Fruit fly (Drosophila melanogaster) whole organism, prepupa: Measurements from ENCODE around the gene CG13252.
A peak's percentile ranks its signal among the peaks of the same experiment; 100 is the strongest.

Experiments
- Blimp-1 ChIP-seq: fragments of 200-800 bp; sonication (Bioruptor generic); optimal IDR thresholded peaks from 3 replicates; lab custom pipeline; 2017; ENCODE audit warnings: missing biosample characterization, missing genetic modification characterization, mild to moderate bottlenecking, moderate library complexity, missing genetic modification reagents
- CG10669 ChIP-seq: fragments of 200-800 bp; sonication (Bioruptor generic); optimal IDR thresholded peaks from 3 replicates; lab custom pipeline; 2018; ENCODE audit warnings: missing biosample characterization, mild to moderate bottlenecking, missing genetic modification characterization, moderate library complexity
- CG11762 ChIP-seq: fragments of 200-800 bp; sonication (Bioruptor generic); optimal IDR thresholded peaks from 3 replicates; lab custom pipeline; 2016; ENCODE audit warnings: missing biosample characterization, missing genetic modification characterization; ENCODE audit not compliant: insufficient read depth
- CG11902 ChIP-seq: fragments of 200-800 bp; sonication (Bioruptor generic); optimal IDR thresholded peaks from 3 replicates; lab custom pipeline; 2016; ENCODE audit warnings: missing biosample characterization, missing genetic modification characterization
- CG15336 ChIP-seq: fragments of 200-800 bp; sonication (Bioruptor generic); IDR thresholded peaks from 2 replicates; pipeline ENCODE4 v1.3.6; 2022; ENCODE audit warnings: missing biosample characterization, missing genetic modification characterization
- CG3032 ChIP-seq: fragments of 200-800 bp; optimal IDR thresholded peaks from 2 replicates; lab custom pipeline; 2019; ENCODE audit warnings: missing biosample characterization, mild to moderate bottlenecking, missing genetic modification characterization, moderate library complexity
- CG32006 ChIP-seq: fragments of 200-800 bp; sonication (Bioruptor generic); optimal IDR thresholded peaks from 3 replicates; lab custom pipeline; 2017; ENCODE audit warnings: missing biosample characterization, mild to moderate bottlenecking, missing genetic modification characterization
- CG34406 ChIP-seq: fragments of 200-800 bp; sonication (Bioruptor generic); optimal IDR thresholded peaks from 3 replicates; lab custom pipeline; 2016; ENCODE audit warnings: missing biosample characterization, missing genetic modification characterization
- CG3919 ChIP-seq: fragments of 200-800 bp; sonication (Bioruptor generic); optimal IDR thresholded peaks from 3 replicates; lab custom pipeline; 2016; ENCODE audit warnings: missing biosample characterization, missing genetic modification characterization
- CG4318 ChIP-seq: fragments of 200-800 bp; sonication (Bioruptor generic); optimal IDR thresholded peaks from 3 replicates; lab custom pipeline; 2017; ENCODE audit warnings: missing biosample characterization, mild to moderate bottlenecking, missing genetic modification characterization
- CG6276 ChIP-seq: fragments of 200-800 bp; sonication (Bioruptor generic); optimal IDR thresholded peaks from 2 replicates; lab custom pipeline; 2017; ENCODE audit warnings: missing biosample characterization, mild to moderate bottlenecking, missing genetic modification characterization
- CG6792 ChIP-seq: fragments of 200-800 bp; sonication (Bioruptor generic); optimal IDR thresholded peaks from 3 replicates; lab custom pipeline; 2016; ENCODE audit warnings: missing biosample characterization, missing genetic modification characterization
- CG6854 ChIP-seq: fragments of 200-800 bp; sonication (Bioruptor generic); optimal IDR thresholded peaks from 2 replicates; lab custom pipeline; 2017; ENCODE audit warnings: missing biosample characterization, mild to moderate bottlenecking, missing genetic modification characterization
- CG7368 ChIP-seq: fragments of 200-800 bp; sonication (Bioruptor generic); optimal IDR thresholded peaks from 3 replicates; lab custom pipeline; 2016; ENCODE audit warnings: missing biosample characterization, missing genetic modification characterization
- CG8119 ChIP-seq: fragments of 200-800 bp; sonication (Bioruptor generic); IDR thresholded peaks from 3 replicates; pipeline ENCODE4 v1.3.6; 2022; ENCODE audit warnings: missing biosample characterization, missing genetic modification characterization
- CG8632 ChIP-seq: fragments of 200-800 bp; sonication (Bioruptor generic); optimal IDR thresholded peaks from 3 replicates; lab custom pipeline; 2016; ENCODE audit warnings: missing biosample characterization, missing genetic modification characterization
- CG9139 ChIP-seq: fragments of 200-800 bp; sonication (Bioruptor generic); optimal IDR thresholded peaks from 3 replicates; lab custom pipeline; 2017; ENCODE audit warnings: missing biosample characterization, mild to moderate bottlenecking, missing genetic modification characterization
- Eip75B ChIP-seq: fragments of 200-800 bp; sonication (Bioruptor generic); optimal IDR thresholded peaks from 3 replicates; lab custom pipeline; 2016; ENCODE audit warnings: missing biosample characterization, missing genetic modification characterization
- Ets21C ChIP-seq: fragments of 200-800 bp; sonication (Bioruptor generic); optimal IDR thresholded peaks from 3 replicates; lab custom pipeline; 2016; ENCODE audit warnings: missing biosample characterization, missing genetic modification characterization
- Gug ChIP-seq: fragments of 200-800 bp; sonication (Bioruptor generic); IDR thresholded peaks from 2 replicates; pipeline ENCODE4 v1.3.6; 2022; ENCODE audit warnings: missing biosample characterization, missing genetic modification characterization
- Hr38 ChIP-seq: sonication (Bioruptor generic); optimal IDR thresholded peaks from 2 replicates; lab custom pipeline; 2016; ENCODE audit warnings: missing biosample characterization, missing genetic modification characterization
- Hr4 ChIP-seq: fragments of 200-800 bp; sonication (Bioruptor generic); optimal IDR thresholded peaks from 3 replicates; lab custom pipeline; 2016; ENCODE audit warnings: missing biosample characterization, missing genetic modification characterization
- Lpt ChIP-seq: fragments of 200-800 bp; sonication (Bioruptor generic); optimal IDR thresholded peaks from 3 replicates; lab custom pipeline; 2016; ENCODE audit warnings: missing biosample characterization, missing genetic modification characterization
- Met ChIP-seq: fragments of 200-800 bp; sonication (Bioruptor generic); optimal IDR thresholded peaks from 3 replicates; lab custom pipeline; 2016; ENCODE audit warnings: missing biosample characterization, missing genetic modification characterization
- OdsH ChIP-seq: fragments of 200-800 bp; sonication (Bioruptor generic); optimal IDR thresholded peaks from 3 replicates; lab custom pipeline; 2016; ENCODE audit warnings: missing biosample characterization, missing genetic modification characterization
- Smox ChIP-seq: fragments of 200-800 bp; sonication (Bioruptor generic); optimal IDR thresholded peaks from 3 replicates; lab custom pipeline; 2016; ENCODE audit warnings: missing biosample characterization, missing genetic modification characterization
- Sox102F ChIP-seq: fragments of 200-800 bp; sonication (Bioruptor generic); optimal IDR thresholded peaks from 2 replicates; lab custom pipeline; 2016; ENCODE audit warnings: missing biosample characterization, mild to moderate bottlenecking, missing genetic modification characterization
- Sox14 ChIP-seq: fragments of 200-800 bp; sonication (Bioruptor generic); optimal IDR thresholded peaks from 3 replicates; lab custom pipeline; 2016; ENCODE audit warnings: missing biosample characterization, missing genetic modification characterization
- Sox15 ChIP-seq: fragments of 200-800 bp; sonication (Bioruptor generic); optimal IDR thresholded peaks from 3 replicates; lab custom pipeline; 2016; ENCODE audit warnings: missing biosample characterization, missing genetic modification characterization
- achi ChIP-seq: fragments of 200-800 bp; sonication (Bioruptor generic); optimal IDR thresholded peaks from 3 replicates; lab custom pipeline; 2016; ENCODE audit warnings: missing biosample characterization, missing genetic modification characterization
- acj6 ChIP-seq: fragments of 200-800 bp; sonication (Bioruptor generic); optimal IDR thresholded peaks from 3 replicates; lab custom pipeline; 2016; ENCODE audit warnings: missing biosample characterization, missing genetic modification characterization
- cyc ChIP-seq: fragments of 200-800 bp; sonication (Bioruptor generic); optimal IDR thresholded peaks from 3 replicates; lab custom pipeline; 2016; ENCODE audit warnings: missing biosample characterization, missing genetic modification characterization
- dac ChIP-seq: fragments of 200-800 bp; sonication (Bioruptor generic); optimal IDR thresholded peaks from 2 replicates; lab custom pipeline; 2017; ENCODE audit warnings: missing biosample characterization, mild to moderate bottlenecking, missing genetic modification characterization
- dsx ChIP-seq: fragments of 200-800 bp; optimal IDR thresholded peaks from 3 replicates; lab custom pipeline; 2019; ENCODE audit warnings: missing biosample characterization, mild to moderate bottlenecking, missing genetic modification characterization, moderate library complexity; ENCODE audit not compliant: poor library complexity, severe bottlenecking
- fd59A ChIP-seq: fragments of 200-800 bp; sonication (Bioruptor generic); optimal IDR thresholded peaks from 2 replicates; lab custom pipeline; 2017; ENCODE audit warnings: missing biosample characterization, mild to moderate bottlenecking, missing genetic modification characterization, missing genetic modification reagents
- fd85E ChIP-seq: fragments of 200-800 bp; sonication (Bioruptor generic); optimal IDR thresholded peaks from 3 replicates; lab custom pipeline; 2016; ENCODE audit warnings: missing biosample characterization, missing genetic modification characterization
- net ChIP-seq: fragments of 200-800 bp; sonication (Bioruptor generic); optimal IDR thresholded peaks from 3 replicates; lab custom pipeline; 2016; ENCODE audit warnings: missing biosample characterization, missing genetic modification characterization
- pdm3 ChIP-seq: fragments of 200-800 bp; sonication (Bioruptor generic); optimal IDR thresholded peaks from 3 replicates; lab custom pipeline; 2016; ENCODE audit warnings: missing biosample characterization, missing genetic modification characterization
- salr ChIP-seq, 2 experiments: fragments of 200-800 bp; sonication (Bioruptor generic); optimal IDR thresholded peaks; 3 replicates each; lab custom pipeline; 2016 to 2018; ENCODE audit warnings: missing biosample characterization in 2 of 2, missing genetic modification characterization in 2 of 2, mild to moderate bottlenecking in 1 of 2
- spab ChIP-seq: fragments of 200-800 bp; sonication (Bioruptor generic); optimal IDR thresholded peaks from 2 replicates; lab custom pipeline; 2017; ENCODE audit warnings: missing biosample characterization, mild to moderate bottlenecking, missing genetic modification characterization, missing genetic modification reagents
- ss ChIP-seq, 2 experiments: fragments of 200-800 bp; sonication (Bioruptor generic); optimal IDR thresholded peaks; 2 replicates in 1 of 2; 3 replicates in 1 of 2; lab custom pipeline; 2017 to 2018; ENCODE audit warnings: mild to moderate bottlenecking in 2 of 2, missing biosample characterization in 2 of 2, missing genetic modification characterization in 2 of 2, moderate library complexity in 1 of 2
- svp ChIP-seq: fragments of 200-800 bp; sonication (Bioruptor generic); peaks from one replicate; lab custom pipeline; 2016; ENCODE audit warnings: missing biosample characterization, missing genetic modification characterization
- topi ChIP-seq: fragments of 200-800 bp; sonication (Bioruptor generic); optimal IDR thresholded peaks from 3 replicates; lab custom pipeline; 2016; ENCODE audit warnings: missing biosample characterization, missing genetic modification characterization
- vri ChIP-seq: fragments of 200-800 bp; sonication (Bioruptor generic); optimal IDR thresholded peaks from 3 replicates; lab custom pipeline; 2016; ENCODE audit warnings: missing biosample characterization, mild to moderate bottlenecking, missing genetic modification characterization

The CG13252 gene

DNA sequence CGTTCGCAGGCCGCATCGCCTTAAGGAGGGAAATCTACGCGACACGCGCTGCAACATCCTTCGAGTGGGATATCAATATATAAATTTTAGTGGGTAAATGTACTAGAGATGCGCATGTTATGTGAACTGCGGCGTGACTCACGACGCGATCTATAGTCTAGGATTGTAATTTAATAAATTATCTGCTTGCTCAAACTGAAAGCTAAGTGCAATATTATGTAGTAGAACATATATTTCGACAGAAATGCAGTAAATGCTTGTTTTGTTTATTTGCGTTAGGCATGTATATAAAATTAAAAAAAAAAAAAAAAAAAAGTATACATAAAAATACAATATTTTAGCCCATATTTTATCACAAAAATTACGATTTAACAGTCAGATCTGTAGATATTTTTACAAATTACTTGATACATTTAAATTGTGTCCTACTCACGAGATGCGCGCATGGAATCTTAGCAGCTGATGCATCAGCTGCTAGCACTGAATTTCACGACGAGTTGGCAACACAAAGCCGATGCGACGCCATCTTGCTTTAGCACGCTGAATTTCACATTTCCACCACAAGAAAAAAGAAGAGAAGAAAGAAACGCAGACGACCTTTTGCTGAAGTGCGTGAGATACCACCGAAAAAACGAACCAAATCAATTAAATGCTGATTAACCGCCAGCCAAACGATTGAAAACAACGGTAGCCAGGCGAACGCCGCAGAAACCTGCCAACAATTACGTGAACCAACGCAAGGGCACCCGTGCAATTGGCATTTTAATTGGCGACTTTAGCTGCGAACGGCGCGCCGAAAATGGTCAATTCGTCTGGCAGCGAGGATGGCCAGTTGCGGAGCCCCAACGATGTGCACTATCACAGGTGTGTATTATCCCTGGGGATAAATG, 40.9 kb downstream of the CG13252 start, which contains the start of the genes CG4042 and Pitslre (continued):
- TF ChIP-seq dsx (GFP tag; lab: Kevin White, UChicago): no peak
- TF ChIP-seq Eip75B (GFP tag; lab: Kevin White, UChicago): peak; percentile 48
- TF ChIP-seq Gug: 0 out of 2 replicates have a peak, but pooled peaks have one; percentile 17
- TF ChIP-seq fd85E (GFP tag; lab: Kevin White, UChicago): no peak
- TF ChIP-seq Sox102F: peak; percentile 54
- peak; percentile 24 for TF ChIP-seq CG11902 (GFP tag; lab: Kevin White, UChicago)
- TF ChIP-seq pdm3 (GFP tag; lab: Kevin White, UChicago): peak; percentile 41
- peak; percentile 25 for TF ChIP-seq Sox15
- peak; percentile 47 for TF ChIP-seq CG3032 (tag; lab: Kevin White, UChicago)
- TF ChIP-seq Met (GFP tag; lab: Kevin White, UChicago): peak; percentile 40
- peak; percentile 60 for TF ChIP-seq OdsH
- peak; percentile 58 for TF ChIP-seq CG8632 (GFP tag; lab: Kevin White, UChicago)
- TF ChIP-seq CG6792: peak; percentile 34
- TF ChIP-seq CG34406 (GFP tag; lab: Kevin White, UChicago): peak; percentile 57
- peak; percentile 57 for TF ChIP-seq Hr4 (GFP tag; lab: Kevin White, UChicago)
- peak in 1 of 2 experiments; percentile 64 for TF ChIP-seq salr (GFP tag; optimal IDR thresholded peaks at IDR 0.05; lab: Kevin White, UChicago)
- TF ChIP-seq CG9139 (GFP tag; lab: Kevin White, UChicago): no peak

DNA sequence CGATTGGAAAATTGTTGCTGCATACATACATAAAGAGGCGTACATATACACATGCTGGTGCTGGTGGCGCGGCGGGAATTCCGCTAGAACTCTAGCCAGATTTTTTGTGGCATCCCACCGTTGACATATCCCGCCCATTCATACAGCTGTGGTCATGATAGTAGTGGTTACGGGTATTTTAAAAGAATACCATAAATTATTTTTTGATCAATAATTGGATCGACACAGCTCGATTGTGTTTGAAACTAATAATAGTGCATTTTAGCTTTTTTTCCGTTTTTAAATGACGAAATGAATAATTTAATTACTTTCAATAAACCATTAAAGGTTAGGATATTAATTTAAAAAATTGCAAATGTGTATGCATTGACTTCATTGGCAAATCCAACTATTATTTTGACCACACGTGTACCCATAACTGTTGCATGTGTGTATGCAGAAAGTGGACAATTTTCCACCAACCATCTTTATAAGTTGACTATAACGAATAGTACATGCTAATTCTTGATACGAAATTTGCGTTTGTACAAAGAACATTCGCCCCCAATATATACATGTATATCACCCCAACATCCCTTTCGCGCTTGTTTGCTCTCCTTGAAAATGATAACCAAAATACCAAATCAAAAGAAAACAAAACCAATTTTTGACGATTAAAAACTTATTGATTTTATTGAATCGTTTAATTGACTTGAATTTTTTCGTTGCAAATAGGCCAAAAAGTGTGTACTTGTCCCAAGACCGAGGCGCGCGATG, 41.7 kb downstream of the CG13252 start:
- TF ChIP-seq vri (GFP tag; lab: Kevin White, UChicago) (peak; percentile 66), Blimp-1 (GFP tag; lab: Kevin White, UChicago) (no peak), net (GFP tag; lab: Kevin White, UChicago) (peak; percentile 90), svp (peak; percentile 91), Smox (GFP tag; lab: Kevin White, UChicago) (peak; percentile 83), spab (GFP tag; lab: Kevin White, UChicago) (peak; percentile 65), CG6792 (peak; percentile 81), CG3919 (GFP tag; lab: Kevin White, UChicago) (peak; percentile 85), CG10669 (GFP tag; lab: Kevin White, UChicago) (peak; percentile 84), acj6 (GFP tag; lab: Kevin White, UChicago) (peak; percentile 79), Sox14 (GFP tag; lab: Kevin White, UChicago) (peak; percentile 84), CG4318 (GFP tag; lab: Kevin White, UChicago) (no peak), Ets21C (GFP tag; lab: Kevin White, UChicago) (peak; percentile 75), achi (GFP tag; lab: Kevin White, UChicago) (peak; percentile 83), Lpt (GFP tag; lab: Kevin White, UChicago) (peak; percentile 56), Hr4 (GFP tag; lab: Kevin White, UChicago) (peak; percentile 86), cyc (peak; percentile 76), CG6276 (GFP tag; lab: Kevin White, UChicago) (peak; percentile 83), fd59A (peak; percentile 53), Met (GFP tag; lab: Kevin White, UChicago) (peak; percentile 87), CG7368 (GFP tag; lab: Kevin White, UChicago) (peak; percentile 81), Sox15 (peak; percentile 57), CG8119 (GFP tag; lab: Robert Waterston, UW) (peak; percentile 91), CG8632 (GFP tag; lab: Kevin White, UChicago) (peak; percentile 78), CG11762 (GFP tag; lab: Kevin White, UChicago) (peak; percentile 70), dac (GFP tag; lab: Kevin White, UChicago) (peak; percentile 37), CG9139 (GFP tag; lab: Kevin White, UChicago) (peak; percentile 33), Eip75B (GFP tag; lab: Kevin White, UChicago) (peak; percentile 85), topi (GFP tag; lab: Kevin White, UChicago) (peak; percentile 87), OdsH (peak; percentile 82), Hr38 (GFP tag; lab: Kevin White, UChicago) (no peak), CG32006 (GFP tag; lab: Kevin White, UChicago) (peak; percentile 85), fd85E (GFP tag; lab: Kevin White, UChicago) (no peak), CG15336 (GFP tag; lab: Robert Waterston, UW) (peak; percentile 92), ss (GFP tag; optimal IDR thresholded peaks at IDR 0.05; lab: Kevin White, UChicago) (peak; percentile 30 to 63), pdm3 (GFP tag; lab: Kevin White, UChicago) (peak; percentile 86), CG6854 (no peak), dsx (GFP tag; lab: Kevin White, UChicago) (peak; percentile 72)
